Worm (Caenorhabditis elegans) whole organism, mixed stage, embryonic: ENCODE results near the gene srx-43.

Experiments used
- M03D4.4 ChIP-seq: sonication (generic microtip); optimal IDR thresholded peaks from 2 replicates; lab custom pipeline; 2017; ENCODE audit warnings: mild to moderate bottlenecking, missing genetic modification characterization, missing compliant biosample characterization
- bed-3 ChIP-seq: fragments of 200-800 bp; sonication (Bioruptor generic); optimal IDR thresholded peaks from 3 replicates; lab custom pipeline; 2018; ENCODE audit warnings: mild to moderate bottlenecking, missing genetic modification characterization, moderate library complexity, missing compliant biosample characterization
- blmp-1 ChIP-seq: fragments of 150-350 bp; optimal IDR thresholded peaks from 2 replicates; lab custom pipeline; 2014; ENCODE audit warnings: missing biosample characterization, missing genetic modification characterization
- ceh-39 ChIP-seq: fragments of 150-350 bp; optimal IDR thresholded peaks from 2 replicates; lab custom pipeline; 2014; ENCODE audit warnings: missing biosample characterization, missing genetic modification characterization
- ceh-43 ChIP-seq: fragments of 200-800 bp; sonication (Bioruptor generic); optimal IDR thresholded peaks from 2 replicates; lab custom pipeline; 2018; ENCODE audit warnings: mild to moderate bottlenecking, missing genetic modification characterization, moderate library complexity, missing compliant biosample characterization
- ces-1 ChIP-seq: fragments of 150-350 bp; optimal IDR thresholded peaks from 2 replicates; lab custom pipeline; 2014; ENCODE audit warnings: missing biosample characterization, missing genetic modification reagents, missing genetic modification characterization
- cnd-1 ChIP-seq: fragments of 200-800 bp; sonication (Bioruptor generic); optimal IDR thresholded peaks from 2 replicates; lab custom pipeline; 2018; ENCODE audit warnings: mild to moderate bottlenecking, missing genetic modification characterization, missing compliant biosample characterization
- drap-1 ChIP-seq: fragments of 200-800 bp; sonication (Bioruptor generic); optimal IDR thresholded peaks from 3 replicates; lab custom pipeline; 2018; ENCODE audit warnings: mild to moderate bottlenecking, missing genetic modification characterization, missing compliant biosample characterization
- elt-1 ChIP-seq: sonication (generic microtip); optimal IDR thresholded peaks from 2 replicates; lab custom pipeline; 2017; ENCODE audit warnings: missing genetic modification characterization, mild to moderate bottlenecking, missing compliant biosample characterization, antibody characterized with exemption, moderate library complexity, borderline replicate concordance; ENCODE audit not compliant: insufficient read depth
- elt-3 ChIP-seq: fragments of 150-350 bp; optimal IDR thresholded peaks from 2 replicates; lab custom pipeline; 2014; ENCODE audit warnings: missing biosample characterization, missing genetic modification characterization
- flh-1 ChIP-seq: fragments of 200-800 bp; sonication (Bioruptor generic); optimal IDR thresholded peaks from 2 replicates; lab custom pipeline; 2018; ENCODE audit warnings: mild to moderate bottlenecking, missing genetic modification characterization, moderate library complexity, missing compliant biosample characterization
- ham-2 ChIP-seq: fragments of 200-800 bp; sonication (Bioruptor generic); optimal IDR thresholded peaks from 2 replicates; lab custom pipeline; 2018; ENCODE audit warnings: mild to moderate bottlenecking, missing genetic modification characterization, missing compliant biosample characterization
- hlh-1 ChIP-seq: fragments of 150-350 bp; optimal IDR thresholded peaks from 2 replicates; lab custom pipeline; 2014; ENCODE audit warnings: missing biosample characterization, missing genetic modification reagents, missing genetic modification characterization
- lin-13 ChIP-seq: fragments of 150-350 bp; optimal IDR thresholded peaks from 2 replicates; lab custom pipeline; 2014; ENCODE audit warnings: missing biosample characterization, missing genetic modification characterization
- lin-32 ChIP-seq: fragments of 200-800 bp; sonication (Bioruptor generic); optimal IDR thresholded peaks from 2 replicates; lab custom pipeline; 2018; ENCODE audit warnings: mild to moderate bottlenecking, missing genetic modification characterization, missing compliant biosample characterization
- lsy-2 ChIP-seq: fragments of 150-350 bp; optimal IDR thresholded peaks from 2 replicates; lab custom pipeline; 2014; ENCODE audit warnings: missing biosample characterization, missing genetic modification characterization
- mab-5 ChIP-seq: fragments of 150-350 bp; optimal IDR thresholded peaks from 2 replicates; lab custom pipeline; 2014; ENCODE audit warnings: missing biosample characterization, missing genetic modification characterization
- mep-1 ChIP-seq: fragments of 150-350 bp; optimal IDR thresholded peaks from 2 replicates; lab custom pipeline; 2017; ENCODE audit warnings: missing biosample characterization, missing genetic modification reagents, missing genetic modification characterization, inconsistent platforms
- nhr-12 ChIP-seq: fragments of 150-350 bp; optimal IDR thresholded peaks from 2 replicates; lab custom pipeline; 2014; ENCODE audit warnings: missing biosample characterization, missing genetic modification characterization
- nhr-237 ChIP-seq: fragments of 150-350 bp; optimal IDR thresholded peaks from 2 replicates; lab custom pipeline; 2014; ENCODE audit warnings: missing biosample characterization, missing genetic modification characterization
- nhr-28 ChIP-seq: fragments of 150-350 bp; optimal IDR thresholded peaks from 2 replicates; lab custom pipeline; 2014; ENCODE audit warnings: missing biosample characterization, missing genetic modification characterization
- nhr-76 ChIP-seq: sonication (generic microtip); optimal IDR thresholded peaks from 2 replicates; lab custom pipeline; 2017; ENCODE audit warnings: missing biosample characterization, missing genetic modification characterization
- pha-4 ChIP-seq: fragments of 150-350 bp; optimal IDR thresholded peaks from 2 replicates; lab custom pipeline; 2018; ENCODE audit warnings: missing biosample characterization, missing genetic modification reagents, missing genetic modification characterization
- sem-2 ChIP-seq: fragments of 200-800 bp; sonication (Bioruptor generic); optimal IDR thresholded peaks from 2 replicates; lab custom pipeline; 2018; ENCODE audit warnings: mild to moderate bottlenecking, missing genetic modification characterization, missing compliant biosample characterization
- snpc-4 ChIP-seq: fragments of 150-350 bp; optimal IDR thresholded peaks from 2 replicates; lab custom pipeline; 2014; ENCODE audit warnings: missing biosample characterization, missing genetic modification characterization
- sptf-1 ChIP-seq: sonication (generic microtip); optimal IDR thresholded peaks from 2 replicates; lab custom pipeline; 2017; ENCODE audit warnings: mild to moderate bottlenecking, missing genetic modification characterization, moderate library complexity, missing compliant biosample characterization
- tbx-8 ChIP-seq: fragments of 200-800 bp; sonication (Bioruptor generic); optimal IDR thresholded peaks from 2 replicates; lab custom pipeline; 2018; ENCODE audit warnings: mild to moderate bottlenecking, missing genetic modification characterization, moderate library complexity, missing compliant biosample characterization
- unc-120 ChIP-seq: sonication (generic microtip); optimal IDR thresholded peaks from 2 replicates; lab custom pipeline; 2017; ENCODE audit warnings: missing genetic modification characterization, missing compliant biosample characterization; ENCODE audit not compliant: poor library complexity, severe bottlenecking
- unc-62 ChIP-seq: fragments of 150-350 bp; optimal IDR thresholded peaks from 2 replicates; lab custom pipeline; 2014; ENCODE audit warnings: missing biosample characterization, missing genetic modification reagents, missing genetic modification characterization
- zip-8 ChIP-seq: fragments of 150-350 bp; optimal IDR thresholded peaks from 2 replicates; lab custom pipeline; 2014; ENCODE audit warnings: missing biosample characterization, missing genetic modification characterization
- ztf-11 ChIP-seq: fragments of 150-350 bp; optimal IDR thresholded peaks from 2 replicates; lab custom pipeline; 2014; ENCODE audit warnings: missing biosample characterization, missing genetic modification characterization

The srx-43 gene

ce11 chrV:16055031-16055430, 37.3 kb downstream of the srx-43 start, which contains the start of gene F14H3.4:
Gene F14H3.4 (minus strand): TSS chrV:16055072.
- no peak for TF ChIP-seq lsy-2 (tag; lab: Kevin White, UChicago)
- TF ChIP-seq unc-120 (tag; lab: Kevin White, UChicago), result no peak
- no peak for TF ChIP-seq hlh-1 (tag; lab: Kevin White, UChicago)
- no peak for TF ChIP-seq mab-5 (tag; lab: Kevin White, UChicago)
- TF ChIP-seq sem-2 (GFP tag; lab: Kevin White, UChicago), result no peak
- TF ChIP-seq nhr-12 (tag; lab: Kevin White, UChicago), result no peak
- TF ChIP-seq mep-1, result no peak
- TF ChIP-seq M03D4.4, result no peak
- TF ChIP-seq pha-4, result no peak
- no peak for TF ChIP-seq nhr-237 (tag; lab: Kevin White, UChicago)
- TF ChIP-seq flh-1 (GFP tag; lab: Kevin White, UChicago), result no peak

ce11 chrV:16057010-16057463, 39.3 kb downstream of the srx-43 start, which contains the start of gene F14H3.5:
Gene F14H3.5 (minus strand): TSS chrV:16057060.
- TF ChIP-seq ham-2 (GFP tag; lab: Kevin White, UChicago) (no peak), unc-120 (tag; lab: Kevin White, UChicago) (no peak), ceh-39 (tag; lab: Kevin White, UChicago) (no peak)
- TF ChIP-seq, all 35 proteins: peak for 0

- TF ChIP-seq drap-1 (GFP tag; lab: Kevin White, UChicago), result no peak
- no peak for TF ChIP-seq nhr-76 (tag; lab: Kevin White, UChicago)
- TF ChIP-seq sptf-1, result no peak
- no peak for TF ChIP-seq blmp-1 (tag; lab: Kevin White, UChicago)
- TF ChIP-seq elt-3, result no peak
- TF ChIP-seq nhr-12 (tag; lab: Kevin White, UChicago), result no peak
- TF ChIP-seq unc-120 (tag; lab: Kevin White, UChicago), result no peak
- no peak for TF ChIP-seq zip-8 (tag; lab: Kevin White, UChicago)
- no peak for TF ChIP-seq hlh-1 (tag; lab: Kevin White, UChicago)
- TF ChIP-seq ztf-11 (tag; lab: Kevin White, UChicago), result no peak
- TF ChIP-seq ceh-39 (tag; lab: Kevin White, UChicago), result no peak
Measured at ce11 chrV:16058872-16059271, 41.1 kb downstream of the srx-43 start, which contains the start of gene F14H3.6. Gene F14H3.6 (minus strand): TSS chrV:16058893.

- TF ChIP-seq unc-62 (GFP tag; lab: Kevin White, UChicago), result no peak
- TF ChIP-seq elt-1 (tag; lab: Kevin White, UChicago), result no peak
- TF ChIP-seq lsy-2 (tag; lab: Kevin White, UChicago), result no peak
- no peak for TF ChIP-seq ceh-39 (tag; lab: Kevin White, UChicago)
- TF ChIP-seq lin-13 (tag; lab: Kevin White, UChicago), result no peak
- TF ChIP-seq elt-3, result no peak
- no peak for TF ChIP-seq nhr-28 (tag; lab: Kevin White, UChicago)
- no peak for TF ChIP-seq bed-3
- no peak for TF ChIP-seq cnd-1 (tag; lab: Kevin White, UChicago)
- no peak for TF ChIP-seq unc-120 (tag; lab: Kevin White, UChicago)
- no peak for TF ChIP-seq mab-5 (tag; lab: Kevin White, UChicago)
- TF ChIP-seq mep-1, result no peak
- TF ChIP-seq snpc-4, result no peak
- no peak for TF ChIP-seq drap-1 (GFP tag; lab: Kevin White, UChicago)
- TF ChIP-seq ham-2 (GFP tag; lab: Kevin White, UChicago), result no peak
- no peak for TF ChIP-seq nhr-12 (tag; lab: Kevin White, UChicago)
- TF ChIP-seq sptf-1, result no peak
Measured at ce11 chrV:16060135-16060534, 42.4 kb downstream of the srx-43 start, which contains the start of gene F14H3.15. Gene F14H3.15 (minus strand): TSS chrV:16060235.

ce11 chrV:16061993-16062392, 44.2 kb downstream of the srx-43 start, which contains the start of gene fbxa-100:
Gene fbxa-100 (minus strand): TSS chrV:16062093.
- TF ChIP-seq unc-120 (tag; lab: Kevin White, UChicago) (no peak), ztf-11 (tag; lab: Kevin White, UChicago) (no peak), snpc-4 (no peak)

ce11 chrV:16062788-16063187, 45.0 kb downstream of the srx-43 start, which contains the start of gene F14H3.14:
Gene F14H3.14 (minus strand): TSS chrV:16062888.
- TF ChIP-seq unc-120 (tag; lab: Kevin White, UChicago) (no peak), ztf-11 (tag; lab: Kevin White, UChicago) (no peak), mep-1 (no peak), tbx-8 (GFP tag; lab: Kevin White, UChicago) (no peak), elt-3 (no peak), sptf-1 (no peak), ces-1 (GFP tag; lab: Kevin White, UChicago) (no peak), lsy-2 (tag; lab: Kevin White, UChicago) (no peak), blmp-1 (tag; lab: Kevin White, UChicago) (no peak), nhr-12 (tag; lab: Kevin White, UChicago) (no peak), snpc-4 (no peak), nhr-76 (tag; lab: Kevin White, UChicago) (no peak), ceh-43 (no peak), cnd-1 (tag; lab: Kevin White, UChicago) (no peak), ham-2 (GFP tag; lab: Kevin White, UChicago) (no peak), lin-13 (tag; lab: Kevin White, UChicago) (no peak), lin-32 (GFP tag; lab: Kevin White, UChicago) (no peak), pha-4 (no peak)
